Worm (Caenorhabditis elegans): ENCODE measurements around the gene C32C4.3.

ce11 chrV:10635722-10636121, 11.2 kb downstream of the C32C4.3 start, which contains the start of gene kvs-2:
- no peak for TF ChIP-seq him-1 (tag; optimal IDR thresholded peaks at IDR 0.05)
- no peak for TF ChIP-seq W03F9.2 (tag; optimal IDR thresholded peaks at IDR 0.05)
